Fruit fly (Drosophila melanogaster) whole organism, prepupa: ENCODE data around the gene dock.
A peak's percentile ranks its signal among the peaks of the same experiment; 100 is the strongest.

Experiments
- Blimp-1 ChIP-seq: fragments of 200-800 bp; sonication (Bioruptor generic); optimal IDR thresholded peaks from 3 replicates; lab custom pipeline; 2017; ENCODE audit warnings: missing biosample characterization, missing genetic modification characterization, mild to moderate bottlenecking, moderate library complexity, missing genetic modification reagents
- CG11902 ChIP-seq: fragments of 200-800 bp; sonication (Bioruptor generic); optimal IDR thresholded peaks from 3 replicates; lab custom pipeline; 2016; ENCODE audit warnings: missing biosample characterization, missing genetic modification characterization
- CG1621 ChIP-seq: fragments of 200-800 bp; sonication (Bioruptor generic); optimal IDR thresholded peaks from 3 replicates; lab custom pipeline; 2018; ENCODE audit warnings: missing biosample characterization, mild to moderate bottlenecking, missing genetic modification characterization
- CG34406 ChIP-seq: fragments of 200-800 bp; sonication (Bioruptor generic); optimal IDR thresholded peaks from 3 replicates; lab custom pipeline; 2016; ENCODE audit warnings: missing biosample characterization, missing genetic modification characterization
- Gug ChIP-seq: fragments of 200-800 bp; sonication (Bioruptor generic); IDR thresholded peaks from 2 replicates; pipeline ENCODE4 v1.3.6; 2022; ENCODE audit warnings: missing biosample characterization, missing genetic modification characterization
- Lpt ChIP-seq: fragments of 200-800 bp; sonication (Bioruptor generic); optimal IDR thresholded peaks from 3 replicates; lab custom pipeline; 2016; ENCODE audit warnings: missing biosample characterization, missing genetic modification characterization
- Sox102F ChIP-seq: fragments of 200-800 bp; sonication (Bioruptor generic); optimal IDR thresholded peaks from 2 replicates; lab custom pipeline; 2016; ENCODE audit warnings: missing biosample characterization, mild to moderate bottlenecking, missing genetic modification characterization
- dsx ChIP-seq: fragments of 200-800 bp; optimal IDR thresholded peaks from 3 replicates; lab custom pipeline; 2019; ENCODE audit warnings: missing biosample characterization, mild to moderate bottlenecking, missing genetic modification characterization, moderate library complexity; ENCODE audit not compliant: poor library complexity, severe bottlenecking
- eg ChIP-seq: fragments of 200-800 bp; sonication (Bioruptor generic); IDR thresholded peaks from 3 replicates; pipeline ENCODE4 v1.3.6; 2022; ENCODE audit warnings: missing biosample characterization, missing genetic modification characterization
- esn ChIP-seq: fragments of 200-800 bp; sonication (Bioruptor generic); optimal IDR thresholded peaks from 2 replicates; lab custom pipeline; 2016; ENCODE audit warnings: missing biosample characterization, mild to moderate bottlenecking, missing genetic modification characterization, moderate library complexity
- net ChIP-seq: fragments of 200-800 bp; sonication (Bioruptor generic); optimal IDR thresholded peaks from 3 replicates; lab custom pipeline; 2016; ENCODE audit warnings: missing biosample characterization, missing genetic modification characterization
- salr ChIP-seq, 2 experiments: fragments of 200-800 bp; sonication (Bioruptor generic); optimal IDR thresholded peaks; 3 replicates each; lab custom pipeline; 2016 to 2018; ENCODE audit warnings: missing biosample characterization in 2 of 2, missing genetic modification characterization in 2 of 2, mild to moderate bottlenecking in 1 of 2
- svp ChIP-seq: fragments of 200-800 bp; sonication (Bioruptor generic); peaks from one replicate; lab custom pipeline; 2016; ENCODE audit warnings: missing biosample characterization, missing genetic modification characterization
- topi ChIP-seq: fragments of 200-800 bp; sonication (Bioruptor generic); optimal IDR thresholded peaks from 3 replicates; lab custom pipeline; 2016; ENCODE audit warnings: missing biosample characterization, missing genetic modification characterization

DNA sequence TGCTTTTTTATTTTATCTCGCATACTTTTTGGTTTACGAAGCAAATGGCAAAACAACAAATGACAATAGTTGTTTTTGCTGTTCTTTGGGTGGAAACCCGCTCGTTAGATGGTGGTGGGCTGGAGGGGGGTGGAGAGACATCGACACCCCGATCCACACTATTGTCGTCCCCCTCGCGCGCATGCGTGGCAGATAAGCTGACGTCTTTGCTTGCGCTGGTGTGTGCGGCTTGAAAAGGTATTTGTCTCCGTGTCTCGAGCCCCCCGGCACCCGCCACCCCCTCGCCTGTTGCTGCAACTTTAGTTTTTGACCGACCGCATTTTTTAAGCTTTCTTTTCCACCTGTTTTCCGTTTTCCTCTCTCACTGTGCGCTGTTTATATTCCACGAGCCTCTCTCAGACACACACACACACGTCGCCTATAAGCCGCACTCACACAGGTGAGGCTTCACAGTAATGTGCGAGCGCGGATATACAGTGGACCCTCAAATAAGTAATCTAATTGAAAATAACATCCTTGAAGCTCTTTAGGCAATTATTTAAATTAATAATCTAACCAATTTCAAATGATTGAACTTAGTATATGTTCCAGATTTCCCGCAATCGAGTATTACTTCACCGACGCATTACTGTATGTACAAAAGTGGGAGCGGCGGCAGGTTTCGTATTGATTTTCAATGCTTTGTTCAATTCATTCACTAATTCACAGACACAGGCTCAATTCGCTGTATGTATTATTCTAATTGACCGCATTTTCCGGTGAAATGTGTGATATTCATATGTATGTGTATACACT, 41.4 kb downstream of the dock start:
- peak; percentile 74 for TF ChIP-seq Blimp-1 (GFP tag; lab: Kevin White, UChicago)
- peak; percentile 79 for TF ChIP-seq Lpt
- peak; percentile 94 for TF ChIP-seq Sox102F (GFP tag; lab: Kevin White, UChicago)
- TF ChIP-seq CG34406 (GFP tag; lab: Kevin White, UChicago): peak; percentile 91
- peak; percentile 96 for TF ChIP-seq topi (GFP tag; lab: Kevin White, UChicago)
- peak; percentile 84 for TF ChIP-seq CG1621
- TF ChIP-seq svp (GFP tag; lab: Kevin White, UChicago): peak; percentile 98
- peak; percentile 94 for TF ChIP-seq Gug (GFP tag; lab: Robert Waterston, UW)
- peak; percentile 92 for TF ChIP-seq CG11902 (GFP tag; lab: Kevin White, UChicago)
- TF ChIP-seq salr (GFP tag; optimal IDR thresholded peaks at IDR 0.05; lab: Kevin White, UChicago): peak; percentile 85 to 87
- peak; percentile 96 for TF ChIP-seq esn
- TF ChIP-seq dsx (GFP tag; lab: Kevin White, UChicago): peak; percentile 78
- TF ChIP-seq net (GFP tag; lab: Kevin White, UChicago): peak; percentile 89
- TF ChIP-seq eg (GFP tag; lab: Robert Waterston, UW): peak; percentile 97
